Fruit fly (Drosophila melanogaster): ENCODE measurements around the gene CG34308.
A peak's percentile ranks its signal among the peaks of the same experiment; 100 is the strongest.

CG34308 gene

DNA sequence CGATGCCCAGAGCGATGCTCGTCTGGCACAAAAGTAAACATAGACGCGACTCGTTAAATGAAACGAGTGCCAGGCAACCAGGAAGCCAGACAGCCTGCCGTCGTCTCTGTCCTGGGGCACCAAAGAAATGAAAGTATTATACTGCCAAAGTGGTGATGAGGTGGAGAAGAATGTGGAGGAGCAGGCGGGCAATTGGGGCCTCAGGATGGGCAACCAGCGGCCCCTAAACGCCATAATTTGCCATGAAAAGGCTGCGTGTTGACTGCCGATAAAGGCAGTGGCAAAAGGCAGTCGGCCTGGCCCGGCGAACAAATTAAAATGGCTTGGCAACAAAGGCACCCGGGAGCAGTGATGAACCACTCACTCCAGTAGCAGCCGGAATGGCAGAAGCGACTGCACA is 39.9 kb downstream of the CG34308 start:
- TF ChIP-seq Ptx1 (GFP tag; IDR thresholded peaks at IDR 0.05) = no peak
- no peak for TF ChIP-seq CG34422 (GFP tag; IDR thresholded peaks at IDR 0.05)
- TF ChIP-seq CG11723 (GFP tag; optimal IDR thresholded peaks at IDR 0.05) = no peak
- peak; percentile 19; the same call in 1 of the 2 replicates for TF ChIP-seq ssp (GFP tag; IDR thresholded peaks at IDR 0.05)
- peak; percentile 87 for TF ChIP-seq CG31224 (GFP tag; IDR thresholded peaks at IDR 0.05)
- no peak for TF ChIP-seq fd102C (GFP tag; optimal IDR thresholded peaks at IDR 0.05)
- peak; percentile 59 for TF ChIP-seq abd-A (tag; optimal IDR thresholded peaks at IDR 0.05)
- TF ChIP-seq B-H1 (GFP tag; IDR thresholded peaks at IDR 0.05) = no peak
- no peak for TF ChIP-seq CG30403 (GFP tag; optimal IDR thresholded peaks at IDR 0.05)
- no peak for TF ChIP-seq HLH3B (GFP tag; IDR thresholded peaks at IDR 0.05)
- peak; percentile 10 for TF ChIP-seq Ets65A (GFP tag)

DNA sequence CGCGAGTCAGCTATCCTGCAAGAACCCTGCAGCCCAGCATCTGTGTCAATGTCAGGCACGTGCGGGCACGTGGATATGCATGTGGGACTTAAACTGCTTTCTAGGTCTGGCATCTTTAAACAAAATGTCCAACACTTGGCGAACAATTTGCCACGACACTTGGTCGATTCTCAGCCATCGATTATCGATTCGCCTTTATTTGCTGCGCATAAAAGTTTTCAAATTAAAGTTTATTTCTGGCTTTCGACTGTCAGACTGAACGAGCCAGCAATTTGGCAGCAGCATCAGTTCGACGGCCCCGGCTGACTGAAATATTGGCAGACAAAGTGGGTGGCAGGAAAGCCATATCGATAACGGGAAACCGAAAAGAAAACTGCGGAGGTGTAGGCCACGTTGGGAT is 49.1 kb downstream of the CG34308 start:
- no peak for TF ChIP-seq CG10462 (GFP tag; optimal IDR thresholded peaks at IDR 0.05)
- TF ChIP-seq shn (GFP tag; optimal IDR thresholded peaks at IDR 0.05) = no peak
- TF ChIP-seq Ets65A (GFP tag) = peak; percentile 61
- peak; percentile 56 for TF ChIP-seq onecut (GFP tag; IDR thresholded peaks at IDR 0.05)
- TF ChIP-seq CG9609 (GFP tag; optimal IDR thresholded peaks at IDR 0.05) = no peak
- no peak for TF ChIP-seq CG9932 (GFP tag; IDR thresholded peaks at IDR 0.05)
- no peak for TF ChIP-seq br (optimal IDR thresholded peaks at IDR 0.05)
- no peak for TF ChIP-seq CG11093 (GFP tag; IDR thresholded peaks at IDR 0.05)
- TF ChIP-seq CG17568 (GFP tag; optimal IDR thresholded peaks at IDR 0.05) = no peak
- no peak for TF ChIP-seq CG16863 (GFP tag; optimal IDR thresholded peaks at IDR 0.05)
- TF ChIP-seq HLH54F (GFP tag; optimal IDR thresholded peaks at IDR 0.05) = no peak
- TF ChIP-seq Optix (GFP tag; IDR thresholded peaks at IDR 0.05) = no peak

Data from whole organism, embryonic.